Fruit fly (Drosophila melanogaster) whole organism, prepupa: ENCODE data around the gene Dcps.

Experiments
- CG10631 ChIP-seq: fragments of 200-800 bp; sonication (Bioruptor generic); optimal IDR thresholded peaks from 2 replicates; lab custom pipeline; 2016; ENCODE audit warnings: missing biosample characterization, missing genetic modification characterization
- CG11294 ChIP-seq: fragments of 200-800 bp; sonication (Bioruptor generic); IDR thresholded peaks from 2 replicates; pipeline ENCODE4 v1.3.6; 2022; ENCODE audit warnings: missing biosample characterization, missing genetic modification characterization
- CG11902 ChIP-seq: fragments of 200-800 bp; sonication (Bioruptor generic); optimal IDR thresholded peaks from 3 replicates; lab custom pipeline; 2016; ENCODE audit warnings: missing biosample characterization, missing genetic modification characterization
- CG15336 ChIP-seq: fragments of 200-800 bp; sonication (Bioruptor generic); IDR thresholded peaks from 2 replicates; pipeline ENCODE4 v1.3.6; 2022; ENCODE audit warnings: missing biosample characterization, missing genetic modification characterization
- CG1621 ChIP-seq: fragments of 200-800 bp; sonication (Bioruptor generic); optimal IDR thresholded peaks from 3 replicates; lab custom pipeline; 2018; ENCODE audit warnings: missing biosample characterization, mild to moderate bottlenecking, missing genetic modification characterization
- CG16779 ChIP-seq: fragments of 200-800 bp; sonication (Bioruptor generic); optimal IDR thresholded peaks from 3 replicates; lab custom pipeline; 2017; ENCODE audit warnings: missing biosample characterization, mild to moderate bottlenecking, missing genetic modification characterization
- CG3032 ChIP-seq: fragments of 200-800 bp; optimal IDR thresholded peaks from 2 replicates; lab custom pipeline; 2019; ENCODE audit warnings: missing biosample characterization, mild to moderate bottlenecking, missing genetic modification characterization, moderate library complexity
- CG31627 ChIP-seq: fragments of 200-800 bp; sonication (Bioruptor generic); optimal IDR thresholded peaks from 3 replicates; lab custom pipeline; 2016; ENCODE audit warnings: missing biosample characterization, missing genetic modification characterization
- CG32006 ChIP-seq: fragments of 200-800 bp; sonication (Bioruptor generic); optimal IDR thresholded peaks from 3 replicates; lab custom pipeline; 2017; ENCODE audit warnings: missing biosample characterization, mild to moderate bottlenecking, missing genetic modification characterization
- CG34406 ChIP-seq: fragments of 200-800 bp; sonication (Bioruptor generic); optimal IDR thresholded peaks from 3 replicates; lab custom pipeline; 2016; ENCODE audit warnings: missing biosample characterization, missing genetic modification characterization
- CG3919 ChIP-seq: fragments of 200-800 bp; sonication (Bioruptor generic); optimal IDR thresholded peaks from 3 replicates; lab custom pipeline; 2016; ENCODE audit warnings: missing biosample characterization, missing genetic modification characterization
- CG6163 ChIP-seq: fragments of 200-800 bp; sonication (Bioruptor generic); IDR thresholded peaks from 3 replicates; pipeline ENCODE4 v1.3.6; 2022; ENCODE audit warnings: missing biosample characterization, missing genetic modification characterization
- CG6276 ChIP-seq: fragments of 200-800 bp; sonication (Bioruptor generic); optimal IDR thresholded peaks from 2 replicates; lab custom pipeline; 2017; ENCODE audit warnings: missing biosample characterization, mild to moderate bottlenecking, missing genetic modification characterization
- CG6854 ChIP-seq: fragments of 200-800 bp; sonication (Bioruptor generic); optimal IDR thresholded peaks from 2 replicates; lab custom pipeline; 2017; ENCODE audit warnings: missing biosample characterization, mild to moderate bottlenecking, missing genetic modification characterization
- CG7368 ChIP-seq: fragments of 200-800 bp; sonication (Bioruptor generic); optimal IDR thresholded peaks from 3 replicates; lab custom pipeline; 2016; ENCODE audit warnings: missing biosample characterization, missing genetic modification characterization
- CG8119 ChIP-seq: fragments of 200-800 bp; sonication (Bioruptor generic); IDR thresholded peaks from 3 replicates; pipeline ENCODE4 v1.3.6; 2022; ENCODE audit warnings: missing biosample characterization, missing genetic modification characterization
- CG8319 ChIP-seq: fragments of 200-800 bp; sonication (Bioruptor generic); optimal IDR thresholded peaks from 3 replicates; lab custom pipeline; 2016; ENCODE audit warnings: missing biosample characterization, missing genetic modification characterization
- CG8632 ChIP-seq: fragments of 200-800 bp; sonication (Bioruptor generic); optimal IDR thresholded peaks from 3 replicates; lab custom pipeline; 2016; ENCODE audit warnings: missing biosample characterization, missing genetic modification characterization
- Eip78C ChIP-seq: fragments of 200-800 bp; sonication (Bioruptor generic); peaks from one replicate; lab custom pipeline; 2016; ENCODE audit warnings: missing biosample characterization, missing genetic modification characterization
- Eip93F ChIP-seq: fragments of 200-800 bp; sonication (Bioruptor generic); optimal IDR thresholded peaks from 2 replicates; lab custom pipeline; 2016; ENCODE audit warnings: missing biosample characterization, mild to moderate bottlenecking, missing genetic modification characterization
- Ets21C ChIP-seq: fragments of 200-800 bp; sonication (Bioruptor generic); optimal IDR thresholded peaks from 3 replicates; lab custom pipeline; 2016; ENCODE audit warnings: missing biosample characterization, missing genetic modification characterization
- Ets96B ChIP-seq: fragments of 200-800 bp; optimal IDR thresholded peaks from 2 replicates; lab custom pipeline; 2019; ENCODE audit warnings: missing biosample characterization, mild to moderate bottlenecking, missing genetic modification characterization, moderate library complexity
- Gug ChIP-seq: fragments of 200-800 bp; sonication (Bioruptor generic); IDR thresholded peaks from 2 replicates; pipeline ENCODE4 v1.3.6; 2022; ENCODE audit warnings: missing biosample characterization, missing genetic modification characterization
- Hr38 ChIP-seq: sonication (Bioruptor generic); optimal IDR thresholded peaks from 2 replicates; lab custom pipeline; 2016; ENCODE audit warnings: missing biosample characterization, missing genetic modification characterization
- Hr39 ChIP-seq: fragments of 200-800 bp; sonication (Bioruptor generic); optimal IDR thresholded peaks from 2 replicates; lab custom pipeline; 2016; ENCODE audit warnings: missing biosample characterization, missing genetic modification characterization
- Lpt ChIP-seq: fragments of 200-800 bp; sonication (Bioruptor generic); optimal IDR thresholded peaks from 3 replicates; lab custom pipeline; 2016; ENCODE audit warnings: missing biosample characterization, missing genetic modification characterization
- Met ChIP-seq: fragments of 200-800 bp; sonication (Bioruptor generic); optimal IDR thresholded peaks from 3 replicates; lab custom pipeline; 2016; ENCODE audit warnings: missing biosample characterization, missing genetic modification characterization
- OdsH ChIP-seq: fragments of 200-800 bp; sonication (Bioruptor generic); optimal IDR thresholded peaks from 3 replicates; lab custom pipeline; 2016; ENCODE audit warnings: missing biosample characterization, missing genetic modification characterization
- Smox ChIP-seq: fragments of 200-800 bp; sonication (Bioruptor generic); optimal IDR thresholded peaks from 3 replicates; lab custom pipeline; 2016; ENCODE audit warnings: missing biosample characterization, missing genetic modification characterization
- Sox102F ChIP-seq: fragments of 200-800 bp; sonication (Bioruptor generic); optimal IDR thresholded peaks from 2 replicates; lab custom pipeline; 2016; ENCODE audit warnings: missing biosample characterization, mild to moderate bottlenecking, missing genetic modification characterization
- Sox14 ChIP-seq: fragments of 200-800 bp; sonication (Bioruptor generic); optimal IDR thresholded peaks from 3 replicates; lab custom pipeline; 2016; ENCODE audit warnings: missing biosample characterization, missing genetic modification characterization
- Sox15 ChIP-seq: fragments of 200-800 bp; sonication (Bioruptor generic); optimal IDR thresholded peaks from 3 replicates; lab custom pipeline; 2016; ENCODE audit warnings: missing biosample characterization, missing genetic modification characterization
- achi ChIP-seq: fragments of 200-800 bp; sonication (Bioruptor generic); optimal IDR thresholded peaks from 3 replicates; lab custom pipeline; 2016; ENCODE audit warnings: missing biosample characterization, missing genetic modification characterization
- acj6 ChIP-seq: fragments of 200-800 bp; sonication (Bioruptor generic); optimal IDR thresholded peaks from 3 replicates; lab custom pipeline; 2016; ENCODE audit warnings: missing biosample characterization, missing genetic modification characterization
- cyc ChIP-seq: fragments of 200-800 bp; sonication (Bioruptor generic); optimal IDR thresholded peaks from 3 replicates; lab custom pipeline; 2016; ENCODE audit warnings: missing biosample characterization, missing genetic modification characterization
- dac ChIP-seq: fragments of 200-800 bp; sonication (Bioruptor generic); optimal IDR thresholded peaks from 2 replicates; lab custom pipeline; 2017; ENCODE audit warnings: missing biosample characterization, mild to moderate bottlenecking, missing genetic modification characterization
- eg ChIP-seq: fragments of 200-800 bp; sonication (Bioruptor generic); IDR thresholded peaks from 3 replicates; pipeline ENCODE4 v1.3.6; 2022; ENCODE audit warnings: missing biosample characterization, missing genetic modification characterization
- esn ChIP-seq: fragments of 200-800 bp; sonication (Bioruptor generic); optimal IDR thresholded peaks from 2 replicates; lab custom pipeline; 2016; ENCODE audit warnings: missing biosample characterization, mild to moderate bottlenecking, missing genetic modification characterization, moderate library complexity
- fd59A ChIP-seq: fragments of 200-800 bp; sonication (Bioruptor generic); optimal IDR thresholded peaks from 2 replicates; lab custom pipeline; 2017; ENCODE audit warnings: missing biosample characterization, mild to moderate bottlenecking, missing genetic modification characterization, missing genetic modification reagents
- fd85E ChIP-seq: fragments of 200-800 bp; sonication (Bioruptor generic); optimal IDR thresholded peaks from 3 replicates; lab custom pipeline; 2016; ENCODE audit warnings: missing biosample characterization, missing genetic modification characterization
- fkh ChIP-seq: fragments of 200-800 bp; sonication (Bioruptor generic); optimal IDR thresholded peaks from 3 replicates; lab custom pipeline; 2017; ENCODE audit warnings: missing biosample characterization, mild to moderate bottlenecking, missing genetic modification characterization, moderate library complexity
- lz ChIP-seq: fragments of 200-800 bp; sonication (Bioruptor generic); optimal IDR thresholded peaks from 3 replicates; lab custom pipeline; 2016; ENCODE audit warnings: missing biosample characterization, missing genetic modification characterization
- pdm3 ChIP-seq: fragments of 200-800 bp; sonication (Bioruptor generic); optimal IDR thresholded peaks from 3 replicates; lab custom pipeline; 2016; ENCODE audit warnings: missing biosample characterization, missing genetic modification characterization
- salr ChIP-seq, 2 experiments: fragments of 200-800 bp; sonication (Bioruptor generic); optimal IDR thresholded peaks; 3 replicates each; lab custom pipeline; 2016 to 2018; ENCODE audit warnings: missing biosample characterization in 2 of 2, missing genetic modification characterization in 2 of 2, mild to moderate bottlenecking in 1 of 2
- spab ChIP-seq: fragments of 200-800 bp; sonication (Bioruptor generic); optimal IDR thresholded peaks from 2 replicates; lab custom pipeline; 2017; ENCODE audit warnings: missing biosample characterization, mild to moderate bottlenecking, missing genetic modification characterization, missing genetic modification reagents
- svp ChIP-seq: fragments of 200-800 bp; sonication (Bioruptor generic); peaks from one replicate; lab custom pipeline; 2016; ENCODE audit warnings: missing biosample characterization, missing genetic modification characterization
- topi ChIP-seq: fragments of 200-800 bp; sonication (Bioruptor generic); optimal IDR thresholded peaks from 3 replicates; lab custom pipeline; 2016; ENCODE audit warnings: missing biosample characterization, missing genetic modification characterization
- vri ChIP-seq: fragments of 200-800 bp; sonication (Bioruptor generic); optimal IDR thresholded peaks from 3 replicates; lab custom pipeline; 2016; ENCODE audit warnings: missing biosample characterization, mild to moderate bottlenecking, missing genetic modification characterization

Dcps gene

dm6 chr3R:5780976-5781375, 26.4 kb upstream of the Dcps start, which contains the start of gene CG2082:
CG2082 (minus strand) TSS chr3R:5781076.
- TF ChIP-seq Sox14 (GFP tag; lab: Kevin White, UChicago) (no peak), lz (GFP tag; lab: Kevin White, UChicago) (no peak), esn (GFP tag; lab: Kevin White, UChicago) (no peak), Lpt (GFP tag; lab: Kevin White, UChicago) (no peak), CG1621 (no peak), spab (no peak)

DNA sequence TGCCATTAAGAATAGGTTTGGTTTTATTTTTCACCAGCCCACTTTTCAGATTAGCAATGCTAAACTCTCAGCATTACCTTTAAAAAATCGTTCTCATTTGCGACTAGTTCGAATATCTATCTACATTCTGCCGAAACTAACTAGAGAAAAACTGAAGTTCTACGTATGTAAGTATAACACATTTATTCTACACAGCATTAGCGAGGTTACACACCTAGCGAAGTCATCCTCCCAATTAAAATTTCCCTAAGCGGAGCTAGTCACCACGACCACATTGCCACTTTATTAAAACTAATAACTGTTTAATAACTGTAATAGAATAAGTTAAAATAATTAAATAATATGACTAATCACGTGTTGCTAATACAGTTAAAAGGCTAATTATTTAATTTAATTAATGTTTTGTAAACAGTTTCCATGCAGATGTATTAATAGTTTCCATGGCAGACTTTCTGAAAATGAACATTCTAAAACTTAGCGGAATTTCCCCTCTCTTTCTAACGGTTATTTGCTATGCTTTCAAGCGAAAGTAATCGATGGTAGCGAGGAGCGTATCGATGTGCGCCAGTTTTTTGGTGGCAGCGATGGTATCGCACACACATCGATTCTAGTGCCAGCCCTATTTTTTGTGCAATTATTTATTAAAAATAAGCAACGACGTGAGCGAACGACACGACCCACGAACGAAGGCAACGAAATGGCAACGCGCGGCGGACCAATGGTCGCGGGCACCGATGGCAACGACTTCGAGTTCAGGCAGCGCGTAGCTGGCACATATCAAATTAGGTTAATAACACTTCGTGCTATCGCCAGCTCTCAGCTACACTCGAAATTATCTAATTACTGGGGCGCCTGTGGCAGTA, 24.4 kb upstream of the Dcps start, which contains the start of gene jagn:
Gene jagn (plus strand): TSS at position 585 of the 863 bp plus-strand sequence.
- TF ChIP-seq salr (GFP tag; optimal IDR thresholded peaks at IDR 0.05; lab: Kevin White, UChicago) = no peak
- TF ChIP-seq fd85E (GFP tag; lab: Kevin White, UChicago) = no peak
- no peak for TF ChIP-seq spab
- TF ChIP-seq CG31627 (GFP tag; lab: Kevin White, UChicago) = peak; percentile 73
- peak; percentile 49 for TF ChIP-seq achi (GFP tag; lab: Kevin White, UChicago)
- no peak for TF ChIP-seq CG6276 (GFP tag; lab: Kevin White, UChicago)
- peak; percentile 72 for TF ChIP-seq esn (GFP tag; lab: Kevin White, UChicago)
- TF ChIP-seq Hr39 (GFP tag; lab: Kevin White, UChicago) = peak; percentile 59
- TF ChIP-seq Ets21C = peak; percentile 49
- TF ChIP-seq eg (GFP tag; lab: Robert Waterston, UW) = 0 out of 3 replicates have a peak, but pooled peaks have one; percentile 24
- TF ChIP-seq svp (GFP tag; lab: Kevin White, UChicago) = no peak
- TF ChIP-seq CG6163 (GFP tag; lab: Robert Waterston, UW) = peak; percentile 54; the same call in 2 of the 3 replicates
- TF ChIP-seq fkh = no peak
- peak; percentile 56 for TF ChIP-seq CG3919
- peak; percentile 26 for TF ChIP-seq pdm3 (GFP tag; lab: Kevin White, UChicago)
- TF ChIP-seq Met (GFP tag; lab: Kevin White, UChicago) = peak; percentile 63
- no peak for TF ChIP-seq Gug
- TF ChIP-seq lz (GFP tag; lab: Kevin White, UChicago) = peak; percentile 58
- TF ChIP-seq CG11294 (GFP tag; lab: Robert Waterston, UW) = no peak
- TF ChIP-seq Sox15 = no peak
- TF ChIP-seq cyc = peak; percentile 54
- no peak for TF ChIP-seq Hr38 (GFP tag; lab: Kevin White, UChicago)
- peak; percentile 45 for TF ChIP-seq topi (GFP tag; lab: Kevin White, UChicago)
- no peak for TF ChIP-seq CG8119
- no peak for TF ChIP-seq Lpt (GFP tag; lab: Kevin White, UChicago)
- no peak for TF ChIP-seq CG10631 (GFP tag; lab: Kevin White, UChicago)
- TF ChIP-seq Smox (GFP tag; lab: Kevin White, UChicago) = peak; percentile 53
- TF ChIP-seq Sox102F = peak; percentile 47
- TF ChIP-seq Eip93F (GFP tag; lab: Kevin White, UChicago) = no peak
- peak; percentile 43 for TF ChIP-seq OdsH (GFP tag; lab: Kevin White, UChicago)
- TF ChIP-seq CG1621 = no peak
- TF ChIP-seq Ets96B (tag; lab: Kevin White, UChicago) = no peak
- TF ChIP-seq CG6854 = no peak
- TF ChIP-seq CG11902 = no peak
- peak; percentile 15 for TF ChIP-seq acj6
- no peak for TF ChIP-seq CG32006 (GFP tag; lab: Kevin White, UChicago)
- 0 out of 2 replicates have a peak, but pooled peaks have one; percentile 18 for TF ChIP-seq CG15336
- TF ChIP-seq CG8319 (GFP tag; lab: Kevin White, UChicago) = no peak
- peak; percentile 35 for TF ChIP-seq Sox14 (GFP tag; lab: Kevin White, UChicago)
- TF ChIP-seq vri = no peak
- TF ChIP-seq CG34406 (GFP tag; lab: Kevin White, UChicago) = peak; percentile 27
- no peak for TF ChIP-seq fd59A (GFP tag; lab: Kevin White, UChicago)
- peak; percentile 20 for TF ChIP-seq CG3032 (tag; lab: Kevin White, UChicago)
- no peak for TF ChIP-seq dac (GFP tag; lab: Kevin White, UChicago)
- TF ChIP-seq CG8632 (GFP tag; lab: Kevin White, UChicago) = no peak
- TF ChIP-seq Eip78C (GFP tag; lab: Kevin White, UChicago) = peak; percentile 81
- TF ChIP-seq CG16779 (tag; lab: Kevin White, UChicago) = no peak
- no peak for TF ChIP-seq CG7368 (GFP tag; lab: Kevin White, UChicago)
